Fruit fly (Drosophila melanogaster) whole organism, pupa: Measurements from ENCODE around the gene CG33124.

Source experiments
- CG17806 ChIP-seq: fragments of 200-800 bp; sonication (Bioruptor generic); optimal IDR thresholded peaks from 2 replicates; lab custom pipeline; 2018; ENCODE audit warnings: missing biosample characterization, mild to moderate bottlenecking, missing genetic modification characterization, moderate library complexity
- CG9948 ChIP-seq: fragments of 200-800 bp; sonication (Bioruptor generic); optimal IDR thresholded peaks from 2 replicates; lab custom pipeline; 2018; ENCODE audit warnings: missing biosample characterization, mild to moderate bottlenecking, missing genetic modification characterization, moderate library complexity
- Ets98B ChIP-seq: fragments of 200-800 bp; sonication (Bioruptor generic); IDR thresholded peaks from 2 replicates; pipeline ENCODE4 v1.3.6; 2022; ENCODE audit warnings: missing biosample characterization, missing genetic modification characterization
- Pif1B ChIP-seq: fragments of 200-800 bp; sonication (Bioruptor generic); optimal IDR thresholded peaks from 3 replicates; lab custom pipeline; 2016; ENCODE audit warnings: missing biosample characterization, missing genetic modification characterization

- TF ChIP-seq Pif1B (no peak), Ets98B (GFP tag; lab: Robert Waterston, UW) (no peak), CG9948 (tag; lab: Kevin White, UChicago) (no peak), CG17806 (tag; lab: Kevin White, UChicago) (no peak)
Measured at dm6 chr2L:2194305-2194828, 14.5 kb downstream of the CG33124 start.
